Fruit fly (Drosophila melanogaster) whole organism, adult: ENCODE measurements around the gene Rlip.

ENCODE experiments used
- kay ChIP-seq: fragments of 200-800 bp; sonication (Bioruptor generic); peaks from one replicate; lab custom pipeline; 2016; ENCODE audit warnings: missing biosample characterization, missing genetic modification characterization, borderline replicate concordance
- ovo ChIP-seq: fragments of 200-800 bp; sonication (Bioruptor generic); optimal IDR thresholded peaks from 2 replicates; lab custom pipeline; 2016; ENCODE audit warnings: missing biosample characterization, missing genetic modification characterization
- tj ChIP-seq: fragments of 200-800 bp; sonication (Bioruptor generic); optimal IDR thresholded peaks from 3 replicates; lab custom pipeline; 2017; ENCODE audit warnings: missing biosample characterization, mild to moderate bottlenecking, missing genetic modification characterization, moderate library complexity
- toe ChIP-seq: fragments of 200-800 bp; sonication (Bioruptor generic); optimal IDR thresholded peaks from 2 replicates; lab custom pipeline; 2016; ENCODE audit warnings: missing biosample characterization, missing genetic modification characterization

- TF ChIP-seq ovo (GFP tag; lab: Kevin White, UChicago): no peak
- no peak for TF ChIP-seq kay (GFP tag; lab: Kevin White, UChicago)
- no peak for TF ChIP-seq toe (GFP tag; lab: Kevin White, UChicago)
- no peak for TF ChIP-seq tj (GFP tag; lab: Kevin White, UChicago)
Measured at dm6 chr3R:21043549-21044118, 26.1 kb downstream of the Rlip start, which contains the start of gene CG12278.
